Fruit fly (Drosophila melanogaster) S2 (cell line): ENCODE measurements around the gene Mul1.

Experiments
- CG8478 ChIP-seq: fragments of >200 bp; optimal IDR thresholded peaks from 2 replicates; lab custom pipeline; 2018
- CTCF ChIP-seq, 2 experiments: fragments of >200 bp; optimal IDR thresholded peaks; 2 replicates each; lab custom pipeline; 2018

- TF ChIP-seq CTCF (optimal IDR thresholded peaks at IDR 0.05; lab: Kevin White, UChicago) (no peak), CG8478 (lab: Kevin White, UChicago) (no peak)
Measured at dm6 chr3L:4021260-4021831, at the start of gene Mul1.
